Fruit fly (Drosophila melanogaster) whole organism, embryonic: Measurements from ENCODE around the gene CG6028.

ENCODE experiments used
- CG15011 ChIP-seq: fragments of 200-800 bp; sonication (Bioruptor generic); optimal IDR thresholded peaks from 3 replicates; lab custom pipeline; 2018; ENCODE audit warnings: missing biosample characterization, mild to moderate bottlenecking, missing genetic modification characterization
- ap ChIP-seq: fragments of 200-800 bp; sonication (Bioruptor generic); IDR thresholded peaks from 2 replicates; pipeline ENCODE4 v1.3.6; 2022; ENCODE audit warnings: missing biosample characterization, missing genetic modification characterization

dm6 chr3R:22067235-22067634 lies 41.9 kb upstream of the CG6028 start:
- TF ChIP-seq ap (GFP tag; lab: Robert Waterston, UW) (no peak), CG15011 (GFP tag; lab: Kevin White, UChicago) (no peak)
